Fruit fly (Drosophila melanogaster): ENCODE data around the gene CG46457.

DNA sequence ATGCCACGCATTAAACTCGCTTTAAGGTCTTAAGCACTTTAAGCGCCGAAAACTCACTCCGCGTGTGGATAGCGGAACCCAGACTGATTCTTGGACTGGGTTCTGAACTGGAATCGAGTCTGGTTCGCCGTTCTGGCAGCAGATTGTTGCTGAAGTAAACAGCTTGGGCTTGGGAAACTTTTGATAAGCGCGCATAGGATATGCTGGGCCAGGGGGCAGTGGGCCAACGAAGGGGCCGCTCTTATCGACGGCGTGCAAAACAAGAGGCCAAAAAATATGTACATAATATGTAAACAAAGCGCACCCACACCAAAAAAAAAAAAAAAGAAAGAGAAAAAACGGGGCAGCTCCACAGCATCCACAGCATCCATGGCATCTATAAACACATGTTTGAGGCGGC lies 16.1 kb upstream of the CG46457 start, which contains the start of gene CG31337:
- TF ChIP-seq CG8478 (optimal IDR thresholded peaks at IDR 0.05) (no peak), CTCF (optimal IDR thresholded peaks at IDR 0.05) (no peak)

Data from S2 (cell line).